Fruit fly (Drosophila melanogaster) whole organism, embryonic: ENCODE data around the gene Wnt6.

Source experiments
- Ada2b ChIP-seq: fragments of 200-800 bp; sonication (Bioruptor generic); IDR thresholded peaks from 2 replicates; pipeline ENCODE4 v1.3.6; 2022; ENCODE audit warnings: missing biosample characterization, missing genetic modification characterization
- CG10267 ChIP-seq: fragments of 200-800 bp; sonication (Bioruptor generic); optimal IDR thresholded peaks from 2 replicates; lab custom pipeline; 2018; ENCODE audit warnings: missing biosample characterization, mild to moderate bottlenecking, missing genetic modification characterization, moderate library complexity
- CG10565 ChIP-seq: fragments of 200-800 bp; sonication (Bioruptor generic); optimal IDR thresholded peaks from 3 replicates; lab custom pipeline; 2016; ENCODE audit warnings: missing biosample characterization, mild to moderate bottlenecking, missing genetic modification characterization
- CG10979 ChIP-seq: fragments of 200-800 bp; sonication (Bioruptor generic); optimal IDR thresholded peaks from 2 replicates; lab custom pipeline; 2018; ENCODE audit warnings: missing biosample characterization, mild to moderate bottlenecking, missing genetic modification characterization, moderate library complexity
- CG11504 ChIP-seq: fragments of 200-800 bp; sonication (Bioruptor generic); optimal IDR thresholded peaks from 3 replicates; lab custom pipeline; 2019; ENCODE audit warnings: missing biosample characterization, mild to moderate bottlenecking, missing genetic modification characterization, moderate library complexity
- CG14014 ChIP-seq: fragments of 200-800 bp; sonication (Bioruptor generic); IDR thresholded peaks from 2 replicates; pipeline ENCODE4 v1.3.6; 2022; ENCODE audit warnings: missing biosample characterization, missing genetic modification characterization
- CG1529 ChIP-seq: fragments of 200-800 bp; sonication (Bioruptor generic); optimal IDR thresholded peaks from 3 replicates; lab custom pipeline; 2018; ENCODE audit warnings: missing biosample characterization, missing genetic modification characterization
- CG15696 ChIP-seq: fragments of 200-800 bp; sonication (Bioruptor generic); optimal IDR thresholded peaks from 2 replicates; lab custom pipeline; 2019; ENCODE audit warnings: missing biosample characterization, mild to moderate bottlenecking, missing genetic modification characterization, moderate library complexity
- CG16863 ChIP-seq: fragments of 200-800 bp; sonication (Bioruptor generic); optimal IDR thresholded peaks from 3 replicates; lab custom pipeline; 2016; ENCODE audit warnings: missing biosample characterization, missing genetic modification characterization
- CG17829 ChIP-seq: fragments of 200-800 bp; optimal IDR thresholded peaks from 2 replicates; lab custom pipeline; 2019; ENCODE audit warnings: missing biosample characterization, mild to moderate bottlenecking, missing genetic modification characterization, moderate library complexity
- CG17912 ChIP-seq: fragments of 200-800 bp; sonication (Bioruptor generic); optimal IDR thresholded peaks from 2 replicates; lab custom pipeline; 2018; ENCODE audit warnings: missing biosample characterization, mild to moderate bottlenecking, missing genetic modification characterization
- CG1832 ChIP-seq: fragments of 200-800 bp; sonication (Bioruptor generic); optimal IDR thresholded peaks from 2 replicates; lab custom pipeline; 2017; ENCODE audit warnings: missing biosample characterization, mild to moderate bottlenecking, missing genetic modification characterization, inconsistent platforms
- CG18619 ChIP-seq: fragments of 200-800 bp; sonication (Bioruptor generic); optimal IDR thresholded peaks from 3 replicates; lab custom pipeline; 2017; ENCODE audit warnings: missing biosample characterization, mild to moderate bottlenecking, missing genetic modification characterization
- CG2120 ChIP-seq: fragments of 200-800 bp; sonication (Bioruptor generic); optimal IDR thresholded peaks from 3 replicates; lab custom pipeline; 2016; ENCODE audit warnings: missing biosample characterization, missing genetic modification characterization
- CG3838 ChIP-seq: fragments of 200-800 bp; sonication (Bioruptor generic); optimal IDR thresholded peaks from 3 replicates; lab custom pipeline; 2016; ENCODE audit warnings: missing biosample characterization, missing genetic modification characterization
- CG4854 ChIP-seq: fragments of 200-800 bp; sonication (Bioruptor generic); optimal IDR thresholded peaks from 2 replicates; lab custom pipeline; 2016; ENCODE audit warnings: missing biosample characterization, missing genetic modification characterization, inconsistent platforms
- CG6813 ChIP-seq: fragments of 200-800 bp; sonication (Bioruptor generic); optimal IDR thresholded peaks from 2 replicates; lab custom pipeline; 2017; ENCODE audit warnings: missing biosample characterization, missing genetic modification characterization, mild to moderate bottlenecking, moderate library complexity, missing genetic modification reagents
- CG9609 ChIP-seq: fragments of 200-800 bp; sonication (Bioruptor generic); optimal IDR thresholded peaks from 3 replicates; lab custom pipeline; 2016; ENCODE audit warnings: missing biosample characterization, missing genetic modification characterization
- CoRest ChIP-seq: fragments of 200-800 bp; sonication (Bioruptor generic); optimal IDR thresholded peaks from 3 replicates; lab custom pipeline; 2018; ENCODE audit warnings: missing biosample characterization, mild to moderate bottlenecking, missing genetic modification characterization, moderate library complexity
- Dad ChIP-seq: fragments of 200-800 bp; sonication (Bioruptor generic); optimal IDR thresholded peaks from 3 replicates; lab custom pipeline; 2016; ENCODE audit warnings: missing biosample characterization, missing genetic modification characterization
- Doc3 ChIP-seq: fragments of 200-800 bp; sonication (Bioruptor generic); IDR thresholded peaks from 3 replicates; pipeline ENCODE4 v1.3.6; 2022; ENCODE audit warnings: missing biosample characterization, missing genetic modification characterization; ENCODE audit not compliant: partially characterized antibody
- Ets65A ChIP-seq: fragments of 200-800 bp; sonication (Bioruptor generic); peaks from one replicate; lab custom pipeline; 2016; ENCODE audit warnings: missing biosample characterization, missing genetic modification characterization
- Ets97D ChIP-seq: fragments of 200-800 bp; sonication (Bioruptor generic); optimal IDR thresholded peaks from 3 replicates; lab custom pipeline; 2016; ENCODE audit warnings: missing biosample characterization, missing genetic modification characterization
- H15 ChIP-seq: fragments of 200-800 bp; sonication (Bioruptor generic); IDR thresholded peaks from 3 replicates; pipeline ENCODE4 v1.3.6; 2022; ENCODE audit warnings: missing biosample characterization, missing genetic modification characterization
- Hsf ChIP-seq: fragments of 200-800 bp; sonication (Bioruptor generic); optimal IDR thresholded peaks from 3 replicates; lab custom pipeline; 2016; ENCODE audit warnings: missing biosample characterization, missing genetic modification characterization
- Kr ChIP-seq: fragments of 200-800 bp; sonication (Bioruptor generic); optimal IDR thresholded peaks from 2 replicates; lab custom pipeline; 2017; ENCODE audit warnings: missing biosample characterization, mild to moderate bottlenecking, missing genetic modification characterization
- MESR4 ChIP-seq: fragments of 200-800 bp; sonication (Bioruptor generic); optimal IDR thresholded peaks from 2 replicates; lab custom pipeline; 2018; ENCODE audit warnings: missing biosample characterization, mild to moderate bottlenecking, missing genetic modification characterization, moderate library complexity
- Meics ChIP-seq: fragments of 200-800 bp; sonication (Bioruptor generic); optimal IDR thresholded peaks from 2 replicates; lab custom pipeline; 2017; ENCODE audit warnings: missing biosample characterization, mild to moderate bottlenecking, missing genetic modification characterization
- Rx ChIP-seq: fragments of 200-800 bp; sonication (Bioruptor generic); IDR thresholded peaks from 2 replicates; pipeline ENCODE4 v1.3.6; 2022; ENCODE audit warnings: missing biosample characterization, missing genetic modification characterization
- ci ChIP-seq: fragments of 200-800 bp; sonication (Bioruptor generic); IDR thresholded peaks from 3 replicates; pipeline ENCODE4 v1.3.6; 2022; ENCODE audit warnings: missing biosample characterization, missing genetic modification characterization
- ewg ChIP-seq: fragments of 200-800 bp; sonication (Bioruptor generic); optimal IDR thresholded peaks from 3 replicates; lab custom pipeline; 2017; ENCODE audit warnings: mild to moderate bottlenecking, missing biosample characterization, missing genetic modification reagents, missing genetic modification characterization
- exex ChIP-seq: fragments of 200-800 bp; sonication (Bioruptor generic); optimal IDR thresholded peaks from 4 replicates; lab custom pipeline; 2018; ENCODE audit warnings: missing biosample characterization, mild to moderate bottlenecking, missing genetic modification characterization, moderate library complexity
- eyg ChIP-seq: fragments of 200-800 bp; sonication (Bioruptor generic); optimal IDR thresholded peaks from 3 replicates; lab custom pipeline; 2016; ENCODE audit warnings: missing biosample characterization, missing genetic modification characterization
- gcm ChIP-seq: fragments of 200-800 bp; sonication (Bioruptor generic); optimal IDR thresholded peaks from 2 replicates; lab custom pipeline; 2019; ENCODE audit warnings: missing biosample characterization, mild to moderate bottlenecking, missing genetic modification characterization, moderate library complexity
- gem ChIP-seq: fragments of 200-800 bp; sonication (Bioruptor generic); optimal IDR thresholded peaks from 2 replicates; lab custom pipeline; 2019; ENCODE audit warnings: missing biosample characterization, mild to moderate bottlenecking, missing genetic modification characterization, moderate library complexity
- grau ChIP-seq: fragments of 200-800 bp; optimal IDR thresholded peaks from 3 replicates; lab custom pipeline; 2019; ENCODE audit warnings: missing biosample characterization, mild to moderate bottlenecking, missing genetic modification characterization, moderate library complexity
- hkb ChIP-seq, 2 experiments: fragments of 200-800 bp in 1 of 2; fragments of >200 bp in 1 of 2; sonication (Bioruptor generic) in 1 of 2; IDR thresholded peaks in 1 of 2; optimal IDR thresholded peaks in 1 of 2; 2 replicates each; pipeline versions ENCODE4 v1.3.6 to Lab custom; 2017 to 2022; ENCODE audit warnings: missing biosample characterization in 1 of 2, missing genetic modification characterization in 1 of 2
- jigr1 ChIP-seq: fragments of 200-800 bp; sonication (Bioruptor generic); IDR thresholded peaks from 3 replicates; pipeline ENCODE4 v1.3.6; 2022; ENCODE audit warnings: missing biosample characterization, missing genetic modification characterization
- lilli ChIP-seq: fragments of 200-800 bp; sonication (Bioruptor generic); optimal IDR thresholded peaks from 3 replicates; lab custom pipeline; 2016; ENCODE audit warnings: missing biosample characterization, missing genetic modification characterization
- lola ChIP-seq, 3 experiments: fragments of >200 bp in 2 of 3; fragments of 200-800 bp in 1 of 3; sonication (Bioruptor generic) in 1 of 3; optimal IDR thresholded peaks; 2 replicates each; lab custom pipeline; 2017 to 2019; ENCODE audit warnings: missing biosample characterization in 3 of 3, missing genetic modification characterization in 3 of 3, mild to moderate bottlenecking in 1 of 3, moderate library complexity in 1 of 3
- mam ChIP-seq: fragments of 200-800 bp; sonication (Bioruptor generic); optimal IDR thresholded peaks from 3 replicates; lab custom pipeline; 2016; ENCODE audit warnings: missing biosample characterization, missing genetic modification characterization
- nerfin-1 ChIP-seq: fragments of 200-800 bp; sonication (Bioruptor generic); optimal IDR thresholded peaks from 3 replicates; lab custom pipeline; 2019; ENCODE audit warnings: missing biosample characterization, mild to moderate bottlenecking, missing genetic modification characterization, moderate library complexity
- nmo ChIP-seq: fragments of 200-800 bp; sonication (Bioruptor generic); optimal IDR thresholded peaks from 2 replicates; lab custom pipeline; 2018; ENCODE audit warnings: missing biosample characterization, mild to moderate bottlenecking, missing genetic modification characterization, moderate library complexity
- phol ChIP-seq: fragments of 200-800 bp; sonication (Bioruptor generic); optimal IDR thresholded peaks from 3 replicates; lab custom pipeline; 2018; ENCODE audit warnings: missing biosample characterization, mild to moderate bottlenecking, missing genetic modification characterization, moderate library complexity
- ro ChIP-seq: fragments of 200-800 bp; sonication (Bioruptor generic); IDR thresholded peaks from 2 replicates; pipeline ENCODE4 v1.3.6; 2022; ENCODE audit warnings: missing biosample characterization, missing genetic modification characterization
- wek ChIP-seq: fragments of 200-800 bp; sonication (Bioruptor generic); optimal IDR thresholded peaks from 3 replicates; lab custom pipeline; 2018; ENCODE audit warnings: missing biosample characterization, mild to moderate bottlenecking, missing genetic modification characterization, moderate library complexity
- wor ChIP-seq: fragments of 200-800 bp; sonication (Bioruptor generic); IDR thresholded peaks from 2 replicates; pipeline ENCODE4 v1.3.6; 2022; ENCODE audit warnings: missing biosample characterization, missing genetic modification characterization
- z ChIP-seq: fragments of 200-800 bp; sonication (Bioruptor generic); IDR thresholded peaks from 3 replicates; pipeline ENCODE4 v1.3.6; 2022; ENCODE audit warnings: missing biosample characterization, missing genetic modification characterization

Wnt6 gene

DNA sequence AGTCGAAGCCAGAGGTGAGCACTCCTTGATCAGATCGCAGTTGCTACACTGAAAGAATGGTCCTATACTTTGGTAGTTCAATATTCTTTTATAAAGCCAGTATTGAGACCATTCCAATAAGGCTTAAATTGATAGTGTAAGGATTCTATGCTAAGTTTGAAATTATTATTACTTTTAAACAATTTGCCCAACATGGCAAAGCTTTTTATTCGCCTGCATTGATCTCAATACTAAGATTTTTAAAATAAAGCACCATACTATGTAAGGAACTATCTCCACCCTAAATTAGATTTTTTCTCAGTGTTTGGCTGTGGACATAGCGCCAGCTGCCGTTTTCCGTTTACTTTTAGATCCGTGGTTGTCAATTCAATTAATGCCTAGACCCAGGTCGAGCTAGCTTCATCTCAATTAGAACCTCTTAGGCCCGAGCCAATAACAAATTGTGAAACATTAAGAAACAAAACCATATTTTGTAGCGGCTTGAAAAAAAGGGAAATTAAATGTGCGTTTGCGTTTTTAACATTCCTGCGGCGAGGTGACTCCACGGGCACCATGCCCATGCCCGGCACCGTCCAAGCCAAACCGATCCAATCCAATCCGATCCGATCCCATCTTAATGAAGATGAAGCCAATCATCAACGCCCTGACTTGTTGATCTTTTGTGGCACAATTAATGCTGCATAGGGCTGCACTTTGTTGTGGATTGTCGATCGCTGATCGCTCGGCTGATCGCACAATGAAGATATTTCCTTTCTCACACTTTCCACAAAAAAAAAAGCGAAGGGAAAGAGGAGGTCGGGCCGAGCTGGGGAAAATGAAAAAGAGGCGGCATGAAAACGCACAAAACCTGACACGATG, 39.8 kb upstream of the Wnt6 start (continued):
- TF ChIP-seq MESR4 (GFP tag; lab: Kevin White, UChicago) (no peak), Kr (GFP tag; lab: Kevin White, UChicago) (no peak), ewg (peak; percentile 21), CG14014 (GFP tag; lab: Robert Waterston, UW) (no peak), Hsf (no peak), CG1832 (GFP tag; lab: Kevin White, UChicago) (no peak), CoRest (tag; lab: Kevin White, UChicago) (peak; percentile 65), jigr1 (GFP tag; lab: Robert Waterston, UW) (no peak), Ada2b (GFP tag; lab: Robert Waterston, UW) (no peak), phol (tag; lab: Kevin White, UChicago) (peak; percentile 64), wor (no peak), CG18619 (peak; percentile 25), nmo (GFP tag; lab: Kevin White, UChicago) (peak; percentile 76), gem (tag; lab: Kevin White, UChicago) (peak; percentile 75), CG6813 (no peak), hkb (optimal IDR thresholded peaks at IDR 0.05; lab: Kevin White, UChicago) (no peak), hkb (GFP tag; IDR thresholded peaks at IDR 0.05; lab: Robert Waterston, UW) (no peak), z (GFP tag; lab: Robert Waterston, UW) (no peak), ci (GFP tag; lab: Robert Waterston, UW) (no peak), nerfin-1 (peak; percentile 18), CG17912 (no peak), CG10979 (peak; percentile 69), lilli (GFP tag; lab: Kevin White, UChicago) (peak; percentile 29), CG10267 (tag; lab: Kevin White, UChicago) (peak; percentile 37), lola (GFP tag; optimal IDR thresholded peaks at IDR 0.05; lab: Kevin White, UChicago) (peak in 1 of 3 experiments; percentile 76), CG15696 (peak; percentile 78), wek (GFP tag; lab: Kevin White, UChicago) (no peak), Meics (GFP tag; lab: Kevin White, UChicago) (no peak), CG1529 (GFP tag; lab: Kevin White, UChicago) (peak; percentile 19), eyg (GFP tag; lab: Kevin White, UChicago) (no peak), CG11504 (tag; lab: Kevin White, UChicago) (peak; percentile 59), CG4854 (GFP tag; lab: Kevin White, UChicago) (no peak), CG10565 (GFP tag; lab: Kevin White, UChicago) (no peak), mam (GFP tag; lab: Kevin White, UChicago) (no peak), exex (no peak), H15 (GFP tag; lab: Robert Waterston, UW) (no peak; the same call in 2 of the 3 replicates), Rx (no peak), Dad (GFP tag; lab: Kevin White, UChicago) (no peak), CG2120 (GFP tag; lab: Kevin White, UChicago) (no peak), CG17829 (tag; lab: Kevin White, UChicago) (peak; percentile 62), CG9609 (GFP tag; lab: Kevin White, UChicago) (no peak), grau (peak; percentile 61), ro (GFP tag; lab: Robert Waterston, UW) (no peak), CG16863 (GFP tag; lab: Kevin White, UChicago) (peak; percentile 19), Ets97D (GFP tag; lab: Kevin White, UChicago) (no peak), Ets65A (GFP tag; lab: Kevin White, UChicago) (peak; percentile 46), Doc3 (GFP tag; lab: Robert Waterston, UW) (no peak), gcm (peak; percentile 12), CG3838 (GFP tag; lab: Kevin White, UChicago) (no peak)
